Worm (Caenorhabditis elegans): ENCODE results near the gene cng-1.

ce11 chrV:14990843-14991242, 40.4 kb downstream of the cng-1 start, which contains the start of the genes cdt-2 and T01C3.2:
- TF ChIP-seq klf-2 (GFP tag; conservative IDR thresholded peaks at IDR 0.05) (no peak), flt-1 (GFP tag; IDR thresholded peaks at IDR 0.05) (no peak), ztf-29 (GFP tag; IDR thresholded peaks at IDR 0.05) (no peak), cog-1 (tag; optimal IDR thresholded peaks at IDR 0.05) (no peak), med-1 (GFP tag; optimal IDR thresholded peaks at IDR 0.05; ENCODE audit: insufficient read depth) (no peak), tab-1 (GFP tag; IDR thresholded peaks at IDR 0.05) (no peak)

All from whole organism, midembryonic.